Fruit fly (Drosophila melanogaster) whole organism, embryonic: ENCODE results near the gene Ilp6.
A peak's percentile ranks its signal among the peaks of the same experiment; 100 is the strongest.

Experiments
- Ada2b ChIP-seq: fragments of 200-800 bp; sonication (Bioruptor generic); IDR thresholded peaks from 2 replicates; pipeline ENCODE4 v1.3.6; 2022; ENCODE audit warnings: missing biosample characterization, missing genetic modification characterization
- Bgb ChIP-seq: fragments of 200-800 bp; sonication (Bioruptor generic); IDR thresholded peaks from 2 replicates; pipeline ENCODE4 v1.3.6; 2022; ENCODE audit warnings: missing biosample characterization, missing genetic modification characterization; ENCODE audit not compliant: partially characterized antibody
- CG11723 ChIP-seq: fragments of 200-800 bp; sonication (Bioruptor generic); optimal IDR thresholded peaks from 2 replicates; lab custom pipeline; 2017; ENCODE audit warnings: missing biosample characterization, mild to moderate bottlenecking, missing genetic modification characterization
- CG1233 ChIP-seq: fragments of 200-800 bp; sonication (Bioruptor generic); optimal IDR thresholded peaks from 4 replicates; lab custom pipeline; 2018; ENCODE audit warnings: missing biosample characterization, mild to moderate bottlenecking, missing genetic modification characterization
- CG12769 ChIP-seq: fragments of 200-800 bp; sonication (Bioruptor generic); optimal IDR thresholded peaks from 2 replicates; lab custom pipeline; 2019; ENCODE audit warnings: missing biosample characterization, mild to moderate bottlenecking, missing genetic modification characterization, moderate library complexity
- CG13287 ChIP-seq: fragments of 200-800 bp; sonication (Bioruptor generic); IDR thresholded peaks from 2 replicates; pipeline ENCODE4 v1.3.6; 2022; ENCODE audit warnings: missing biosample characterization, missing genetic modification characterization; ENCODE audit not compliant: partially characterized antibody
- CG14050 ChIP-seq: fragments of 200-800 bp; sonication (Bioruptor generic); IDR thresholded peaks from 3 replicates; pipeline ENCODE4 v1.3.6; 2022; ENCODE audit warnings: missing biosample characterization, missing genetic modification characterization
- CG14441 ChIP-seq: fragments of 200-800 bp; sonication (Bioruptor generic); IDR thresholded peaks from 2 replicates; pipeline ENCODE4 v1.3.6; 2022; ENCODE audit warnings: missing biosample characterization, missing genetic modification characterization
- CG14710 ChIP-seq: fragments of 200-800 bp; sonication (Bioruptor generic); optimal IDR thresholded peaks from 3 replicates; lab custom pipeline; 2019; ENCODE audit warnings: missing biosample characterization, mild to moderate bottlenecking, missing genetic modification characterization, moderate library complexity
- CG15011 ChIP-seq: fragments of 200-800 bp; sonication (Bioruptor generic); optimal IDR thresholded peaks from 3 replicates; lab custom pipeline; 2018; ENCODE audit warnings: missing biosample characterization, mild to moderate bottlenecking, missing genetic modification characterization
- CG17568 ChIP-seq: fragments of 200-800 bp; sonication (Bioruptor generic); optimal IDR thresholded peaks from 2 replicates; lab custom pipeline; 2018; ENCODE audit warnings: missing biosample characterization, mild to moderate bottlenecking, missing genetic modification characterization, moderate library complexity
- CG2116 ChIP-seq: fragments of 200-800 bp; sonication (Bioruptor generic); optimal IDR thresholded peaks from 3 replicates; lab custom pipeline; 2018; ENCODE audit warnings: missing biosample characterization, mild to moderate bottlenecking, missing genetic modification characterization
- Chrac-16 ChIP-seq: fragments of 200-800 bp; sonication (Bioruptor generic); optimal IDR thresholded peaks from 3 replicates; lab custom pipeline; 2016; ENCODE audit warnings: missing biosample characterization, missing genetic modification characterization
- CrebB ChIP-seq: fragments of 200-800 bp; sonication (Bioruptor generic); optimal IDR thresholded peaks from 3 replicates; lab custom pipeline; 2018; ENCODE audit warnings: missing biosample characterization, mild to moderate bottlenecking, missing genetic modification characterization
- Dfd ChIP-seq, 2 experiments: fragments of >200 bp; optimal IDR thresholded peaks; 2 replicates each; lab custom pipeline; 2017; ENCODE audit warnings: missing biosample characterization in 2 of 2, missing genetic modification characterization in 2 of 2
- Dref ChIP-seq: fragments of 200-800 bp; sonication (Bioruptor generic); IDR thresholded peaks from 2 replicates; pipeline ENCODE4 v1.3.6; 2022; ENCODE audit warnings: missing biosample characterization, missing genetic modification characterization
- Fer3 ChIP-seq: fragments of 200-800 bp; sonication (Bioruptor generic); optimal IDR thresholded peaks from 2 replicates; lab custom pipeline; 2018; ENCODE audit warnings: missing biosample characterization, mild to moderate bottlenecking, missing genetic modification characterization, moderate library complexity
- HmgZ ChIP-seq: fragments of 200-800 bp; sonication (Bioruptor generic); optimal IDR thresholded peaks from 2 replicates; lab custom pipeline; 2018; ENCODE audit warnings: missing biosample characterization, mild to moderate bottlenecking, missing genetic modification characterization
- Hr78 ChIP-seq, 2 experiments: fragments of 200-800 bp in 1 of 2; fragments of >200 bp in 1 of 2; sonication (Bioruptor generic) in 1 of 2; optimal IDR thresholded peaks; 2 replicates each; lab custom pipeline; 2017 to 2019; ENCODE audit warnings: missing biosample characterization in 2 of 2, missing genetic modification characterization in 2 of 2, mild to moderate bottlenecking in 1 of 2, moderate library complexity in 1 of 2
- MESR4 ChIP-seq: fragments of 200-800 bp; sonication (Bioruptor generic); optimal IDR thresholded peaks from 2 replicates; lab custom pipeline; 2018; ENCODE audit warnings: missing biosample characterization, mild to moderate bottlenecking, missing genetic modification characterization, moderate library complexity
- Max ChIP-seq: fragments of 200-800 bp; sonication (Bioruptor generic); optimal IDR thresholded peaks from 2 replicates; lab custom pipeline; 2016; ENCODE audit warnings: missing biosample characterization, mild to moderate bottlenecking, missing genetic modification characterization
- NC2α ChIP-seq: fragments of 200-800 bp; sonication (Bioruptor generic); optimal IDR thresholded peaks from 2 replicates; lab custom pipeline; 2016; ENCODE audit warnings: missing biosample characterization, missing genetic modification characterization
- NK7.1 ChIP-seq: fragments of 200-800 bp; sonication (Bioruptor generic); optimal IDR thresholded peaks from 3 replicates; lab custom pipeline; 2016; ENCODE audit warnings: missing biosample characterization, missing genetic modification characterization
- Ravus ChIP-seq: fragments of 200-800 bp; sonication (Bioruptor generic); IDR thresholded peaks from 2 replicates; pipeline ENCODE4 v1.3.6; 2022; ENCODE audit warnings: missing biosample characterization, missing genetic modification characterization
- Sox100B ChIP-seq: fragments of 200-800 bp; sonication (Bioruptor generic); optimal IDR thresholded peaks from 3 replicates; lab custom pipeline; 2018; ENCODE audit warnings: missing biosample characterization, mild to moderate bottlenecking, missing genetic modification characterization
- Sry-δ ChIP-seq: fragments of 200-800 bp; sonication (Bioruptor generic); optimal IDR thresholded peaks from 2 replicates; lab custom pipeline; 2016; ENCODE audit warnings: missing biosample characterization, missing genetic modification characterization
- abd-A ChIP-seq: fragments of 200-800 bp; sonication (Bioruptor generic); optimal IDR thresholded peaks from 3 replicates; lab custom pipeline; 2019; ENCODE audit warnings: missing biosample characterization, mild to moderate bottlenecking, missing genetic modification characterization, moderate library complexity
- ara ChIP-seq: fragments of 200-800 bp; sonication (Bioruptor generic); IDR thresholded peaks from 2 replicates; pipeline ENCODE4 v1.3.6; 2022; ENCODE audit warnings: missing biosample characterization, missing genetic modification characterization
- btn ChIP-seq: fragments of 200-800 bp; sonication (Bioruptor generic); optimal IDR thresholded peaks from 2 replicates; lab custom pipeline; 2016; ENCODE audit warnings: missing biosample characterization, missing genetic modification characterization
- chinmo ChIP-seq: fragments of 200-800 bp; sonication (Bioruptor generic); IDR thresholded peaks from 4 replicates; pipeline ENCODE4 v1.3.6; 2022; ENCODE audit warnings: missing biosample characterization, missing genetic modification characterization; ENCODE audit not compliant: partially characterized antibody
- dimm ChIP-seq: fragments of 200-800 bp; sonication (Bioruptor generic); IDR thresholded peaks from 2 replicates; pipeline ENCODE4 v1.3.6; 2022; ENCODE audit warnings: missing biosample characterization, missing genetic modification characterization
- dpn ChIP-seq, 2 experiments: fragments of 200-800 bp; sonication (Bioruptor generic); optimal IDR thresholded peaks; 3 replicates each; lab custom pipeline; 2016; ENCODE audit warnings: missing biosample characterization in 2 of 2, missing genetic modification characterization in 2 of 2
- emc ChIP-seq: fragments of 200-800 bp; sonication (Bioruptor generic); optimal IDR thresholded peaks from 2 replicates; lab custom pipeline; 2016; ENCODE audit warnings: missing biosample characterization, missing genetic modification characterization
- fru ChIP-seq: fragments of >200 bp; optimal IDR thresholded peaks from 2 replicates; lab custom pipeline; 2017
- gt ChIP-seq: fragments of 200-800 bp; sonication (Bioruptor generic); IDR thresholded peaks from 2 replicates; pipeline ENCODE4 v1.3.6; 2022; ENCODE audit warnings: missing biosample characterization, missing genetic modification characterization
- lbe ChIP-seq: fragments of 200-800 bp; sonication (Bioruptor generic); optimal IDR thresholded peaks from 2 replicates; lab custom pipeline; 2016; ENCODE audit warnings: missing biosample characterization, mild to moderate bottlenecking, missing genetic modification characterization
- nmo ChIP-seq: fragments of 200-800 bp; sonication (Bioruptor generic); optimal IDR thresholded peaks from 2 replicates; lab custom pipeline; 2018; ENCODE audit warnings: missing biosample characterization, mild to moderate bottlenecking, missing genetic modification characterization, moderate library complexity
- odd ChIP-seq: fragments of 200-800 bp; sonication (Bioruptor generic); optimal IDR thresholded peaks from 2 replicates; lab custom pipeline; 2017; ENCODE audit warnings: missing biosample characterization, mild to moderate bottlenecking, missing genetic modification characterization
- p53 ChIP-seq: fragments of 200-800 bp; sonication (Bioruptor generic); optimal IDR thresholded peaks from 2 replicates; lab custom pipeline; 2016; ENCODE audit warnings: missing biosample characterization, missing genetic modification characterization
- peb ChIP-seq: fragments of 200-800 bp; sonication (Bioruptor generic); IDR thresholded peaks from 2 replicates; pipeline ENCODE4 v1.3.6; 2022; ENCODE audit warnings: missing biosample characterization, missing genetic modification characterization
- pita ChIP-seq: fragments of 200-800 bp; sonication (Bioruptor generic); optimal IDR thresholded peaks from 2 replicates; lab custom pipeline; 2017; ENCODE audit warnings: missing biosample characterization, mild to moderate bottlenecking, missing genetic modification characterization
- pzg ChIP-seq: fragments of 200-800 bp; sonication (Bioruptor generic); optimal IDR thresholded peaks from 3 replicates; lab custom pipeline; 2018; ENCODE audit warnings: missing biosample characterization, mild to moderate bottlenecking, missing genetic modification characterization, moderate library complexity
- row ChIP-seq: fragments of 200-800 bp; sonication (Bioruptor generic); IDR thresholded peaks from 3 replicates; pipeline ENCODE4 v1.3.6; 2022; ENCODE audit warnings: missing biosample characterization, missing genetic modification characterization
- scrt ChIP-seq: fragments of 200-800 bp; sonication (Bioruptor generic); optimal IDR thresholded peaks from 2 replicates; lab custom pipeline; 2018; ENCODE audit warnings: missing biosample characterization, mild to moderate bottlenecking, missing genetic modification characterization, moderate library complexity
- sisA ChIP-seq: fragments of 200-800 bp; sonication (Bioruptor generic); IDR thresholded peaks from 2 replicates; pipeline ENCODE4 v1.3.6; 2022; ENCODE audit warnings: missing biosample characterization, missing genetic modification characterization
- slp2 ChIP-seq: fragments of 200-800 bp; sonication (Bioruptor generic); optimal IDR thresholded peaks from 2 replicates; lab custom pipeline; 2016; ENCODE audit warnings: missing biosample characterization, missing genetic modification characterization
- sna ChIP-seq: fragments of 200-800 bp; sonication (Bioruptor generic); IDR thresholded peaks from 2 replicates; pipeline ENCODE4 v1.3.6; 2022; ENCODE audit warnings: missing biosample characterization, missing genetic modification characterization; ENCODE audit not compliant: partially characterized antibody
- so ChIP-seq: fragments of 200-800 bp; sonication (Bioruptor generic); IDR thresholded peaks from 3 replicates; pipeline ENCODE4 v1.3.6; 2022; ENCODE audit warnings: missing biosample characterization, missing genetic modification characterization
- tap ChIP-seq: fragments of 200-800 bp; optimal IDR thresholded peaks from 3 replicates; lab custom pipeline; 2019; ENCODE audit warnings: missing biosample characterization, mild to moderate bottlenecking, missing genetic modification characterization, moderate library complexity
- tio ChIP-seq: fragments of 200-800 bp; sonication (Bioruptor generic); optimal IDR thresholded peaks from 2 replicates; lab custom pipeline; 2017; ENCODE audit warnings: missing biosample characterization, missing genetic modification characterization, inconsistent platforms
- twi ChIP-seq: fragments of 200-800 bp; optimal IDR thresholded peaks from 2 replicates; lab custom pipeline; 2019; ENCODE audit warnings: missing biosample characterization, mild to moderate bottlenecking, missing genetic modification characterization, moderate library complexity
- vnd ChIP-seq: fragments of 200-800 bp; sonication (Bioruptor generic); IDR thresholded peaks from 3 replicates; pipeline ENCODE4 v1.3.6; 2022; ENCODE audit warnings: missing biosample characterization, missing genetic modification characterization; ENCODE audit not compliant: partially characterized antibody

Gene Ilp6

DNA sequence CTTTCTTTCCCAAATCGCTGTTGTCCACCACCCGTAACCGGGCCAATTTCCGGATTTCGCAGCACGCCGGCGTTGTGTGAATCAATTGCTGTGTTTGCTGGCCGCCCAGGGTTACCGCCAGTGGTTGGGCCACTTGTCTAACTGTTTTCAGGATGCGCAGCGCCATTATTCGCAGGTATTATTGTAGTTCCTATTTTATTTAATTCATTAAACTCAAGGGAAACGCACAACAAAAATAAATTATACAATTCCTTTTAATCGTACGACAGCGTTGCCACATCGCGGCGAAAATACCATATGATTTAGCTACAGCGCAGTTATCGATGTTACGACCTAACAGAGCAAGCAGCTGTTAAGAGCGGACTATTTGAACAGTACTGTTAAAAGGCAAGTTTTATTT, 9.9 kb upstream of the Ilp6 start, which contains the start of gene mRpL14 (continued):
- peak; percentile 49 for TF ChIP-seq pzg (GFP tag; lab: Kevin White, UChicago)
- TF ChIP-seq p53, result no peak
- no peak for TF ChIP-seq CG12769 (tag; lab: Kevin White, UChicago)
- no peak for TF ChIP-seq pita
- TF ChIP-seq HmgZ, result peak; percentile 6
- TF ChIP-seq CG13287 (GFP tag; lab: Robert Waterston, UW), result 0 out of 2 replicates have a peak, but pooled peaks have one; percentile 21
- no peak for TF ChIP-seq CrebB (tag; lab: Kevin White, UChicago)
- TF ChIP-seq abd-A (tag; lab: Kevin White, UChicago), result no peak
- peak; percentile 57 for TF ChIP-seq MESR4
- no peak for TF ChIP-seq Bgb (GFP tag; lab: Robert Waterston, UW)
- TF ChIP-seq tap, result no peak
- no peak for TF ChIP-seq Max (GFP tag; lab: Kevin White, UChicago)
- TF ChIP-seq gt (GFP tag; lab: Robert Waterston, UW), result no peak
- no peak for TF ChIP-seq odd
- no peak for TF ChIP-seq slp2 (GFP tag; lab: Kevin White, UChicago)
- no peak for TF ChIP-seq NC2α (GFP tag; lab: Kevin White, UChicago)
- TF ChIP-seq CG14710 (tag; lab: Kevin White, UChicago), result peak; percentile 1
- TF ChIP-seq chinmo (GFP tag; lab: Robert Waterston, UW), result no peak
- no peak for TF ChIP-seq so
- no peak for TF ChIP-seq Dfd (GFP tag; optimal IDR thresholded peaks at IDR 0.05; lab: Kevin White, UChicago)
- no peak for TF ChIP-seq CG11723 (GFP tag; lab: Kevin White, UChicago)
- TF ChIP-seq tio (GFP tag; lab: Kevin White, UChicago), result no peak
- no peak for TF ChIP-seq row (GFP tag; lab: Robert Waterston, UW)
- TF ChIP-seq Fer3 (tag; lab: Kevin White, UChicago), result no peak
- TF ChIP-seq Hr78 (GFP tag; optimal IDR thresholded peaks at IDR 0.05; lab: Kevin White, UChicago), result no peak
- TF ChIP-seq NK7.1 (GFP tag; lab: Kevin White, UChicago), result no peak
- no peak for TF ChIP-seq vnd (GFP tag; lab: Robert Waterston, UW)
- TF ChIP-seq ara, result no peak
- TF ChIP-seq emc (GFP tag; lab: Kevin White, UChicago), result no peak
- no peak for TF ChIP-seq CG1233 (GFP tag; lab: Kevin White, UChicago)
- peak; percentile 14 for TF ChIP-seq CG2116 (GFP tag; lab: Kevin White, UChicago)
- no peak for TF ChIP-seq Sox100B (GFP tag; lab: Kevin White, UChicago)
- no peak for TF ChIP-seq Ravus (GFP tag; lab: Robert Waterston, UW)
- no peak for TF ChIP-seq nmo
- TF ChIP-seq CG14050, result no peak
- TF ChIP-seq btn, result no peak
- no peak for TF ChIP-seq lbe (GFP tag; lab: Kevin White, UChicago)
- TF ChIP-seq CG14441 (GFP tag; lab: Robert Waterston, UW), result no peak
- no peak for TF ChIP-seq sisA
- no peak for TF ChIP-seq Ada2b (GFP tag; lab: Robert Waterston, UW)
- TF ChIP-seq fru (lab: Kevin White, UChicago), result no peak
- 0 out of 2 replicates have a peak, but pooled peaks have one; percentile 25 for TF ChIP-seq sna (GFP tag; lab: Robert Waterston, UW)
- no peak for TF ChIP-seq Chrac-16
- no peak for TF ChIP-seq scrt
- TF ChIP-seq dimm (GFP tag; lab: Robert Waterston, UW), result no peak
- no peak for TF ChIP-seq CG15011 (GFP tag; lab: Kevin White, UChicago)
- no peak for TF ChIP-seq dpn (GFP tag; optimal IDR thresholded peaks at IDR 0.05; lab: Kevin White, UChicago)
- TF ChIP-seq Sry-δ (GFP tag; lab: Kevin White, UChicago), result peak; percentile 19
- no peak for TF ChIP-seq CG17568 (GFP tag; lab: Kevin White, UChicago)
- no peak for TF ChIP-seq peb (GFP tag; lab: Robert Waterston, UW)
- TF ChIP-seq Dref (GFP tag; lab: Robert Waterston, UW), result peak; percentile 57
- no peak for TF ChIP-seq twi (tag; lab: Kevin White, UChicago)
